Worm (Caenorhabditis elegans) whole organism, mixed stage, embryonic: ENCODE data around the gene B0024.13.

Source experiments
- blmp-1 ChIP-seq: fragments of 150-350 bp; optimal IDR thresholded peaks from 2 replicates; lab custom pipeline; 2014; ENCODE audit warnings: missing biosample characterization, missing genetic modification characterization
- ces-1 ChIP-seq: fragments of 150-350 bp; optimal IDR thresholded peaks from 2 replicates; lab custom pipeline; 2014; ENCODE audit warnings: missing biosample characterization, missing genetic modification reagents, missing genetic modification characterization
- drap-1 ChIP-seq: fragments of 200-800 bp; sonication (Bioruptor generic); optimal IDR thresholded peaks from 3 replicates; lab custom pipeline; 2018; ENCODE audit warnings: mild to moderate bottlenecking, missing genetic modification characterization, missing compliant biosample characterization
- ham-2 ChIP-seq: fragments of 200-800 bp; sonication (Bioruptor generic); optimal IDR thresholded peaks from 2 replicates; lab custom pipeline; 2018; ENCODE audit warnings: mild to moderate bottlenecking, missing genetic modification characterization, missing compliant biosample characterization
- lin-13 ChIP-seq: fragments of 150-350 bp; optimal IDR thresholded peaks from 2 replicates; lab custom pipeline; 2014; ENCODE audit warnings: missing biosample characterization, missing genetic modification characterization
- mep-1 ChIP-seq: fragments of 150-350 bp; optimal IDR thresholded peaks from 2 replicates; lab custom pipeline; 2017; ENCODE audit warnings: missing biosample characterization, missing genetic modification reagents, missing genetic modification characterization, inconsistent platforms
- nhr-237 ChIP-seq: fragments of 150-350 bp; optimal IDR thresholded peaks from 2 replicates; lab custom pipeline; 2014; ENCODE audit warnings: missing biosample characterization, missing genetic modification characterization
- nhr-28 ChIP-seq: fragments of 150-350 bp; optimal IDR thresholded peaks from 2 replicates; lab custom pipeline; 2014; ENCODE audit warnings: missing biosample characterization, missing genetic modification characterization
- pha-4 ChIP-seq: fragments of 150-350 bp; optimal IDR thresholded peaks from 2 replicates; lab custom pipeline; 2018; ENCODE audit warnings: missing biosample characterization, missing genetic modification reagents, missing genetic modification characterization
- sptf-1 ChIP-seq: sonication (generic microtip); optimal IDR thresholded peaks from 2 replicates; lab custom pipeline; 2017; ENCODE audit warnings: mild to moderate bottlenecking, missing genetic modification characterization, moderate library complexity, missing compliant biosample characterization
- unc-62 ChIP-seq: fragments of 150-350 bp; optimal IDR thresholded peaks from 2 replicates; lab custom pipeline; 2014; ENCODE audit warnings: missing biosample characterization, missing genetic modification reagents, missing genetic modification characterization
- ztf-11 ChIP-seq: fragments of 150-350 bp; optimal IDR thresholded peaks from 2 replicates; lab custom pipeline; 2014; ENCODE audit warnings: missing biosample characterization, missing genetic modification characterization

DNA sequence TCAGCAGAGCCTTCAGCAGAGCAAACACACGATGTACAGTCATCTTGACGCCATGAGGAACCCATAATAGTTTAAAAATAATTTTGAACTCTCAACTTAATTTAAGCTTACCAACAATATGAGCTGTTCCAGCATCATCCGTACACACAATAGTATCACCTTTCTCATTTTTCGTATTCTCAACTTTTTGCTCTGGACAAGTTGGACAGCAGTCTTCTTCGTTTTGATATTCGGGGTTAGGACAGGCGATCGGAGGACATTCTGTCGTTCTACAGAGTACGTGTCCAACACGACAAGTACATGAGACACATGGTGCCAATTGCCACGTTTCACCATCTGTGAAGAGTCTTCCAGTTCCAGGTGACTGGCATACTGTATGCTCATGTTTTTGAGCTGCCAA is 3.0 kb downstream of the B0024.13 start:
- TF ChIP-seq mep-1: no peak
- TF ChIP-seq pha-4 (tag; lab: Kevin White, UChicago): no peak
- TF ChIP-seq sptf-1 (tag; lab: Kevin White, UChicago): no peak
- no peak for TF ChIP-seq ztf-11
- TF ChIP-seq nhr-237 (tag; lab: Kevin White, UChicago): no peak
- no peak for TF ChIP-seq blmp-1 (tag; lab: Kevin White, UChicago)
- TF ChIP-seq nhr-28: no peak
- no peak for TF ChIP-seq unc-62
- no peak for TF ChIP-seq drap-1 (GFP tag; lab: Kevin White, UChicago)
- no peak for TF ChIP-seq lin-13 (tag; lab: Kevin White, UChicago)
- TF ChIP-seq ham-2 (GFP tag; lab: Kevin White, UChicago): no peak
- TF ChIP-seq ces-1 (GFP tag; lab: Kevin White, UChicago): no peak
